Fruit fly (Drosophila melanogaster) S2 (cell line): ENCODE results near the gene chas.

Experiments used
- CG8478 ChIP-seq: fragments of >200 bp; optimal IDR thresholded peaks from 2 replicates; lab custom pipeline; 2018
- CTCF ChIP-seq, 2 experiments: fragments of >200 bp; optimal IDR thresholded peaks; 2 replicates each; lab custom pipeline; 2018

dm6 chrX:17711916-17712315 is 13.4 kb upstream of the chas start:
- no peak for TF ChIP-seq CG8478 (lab: Kevin White, UChicago)
- TF ChIP-seq CTCF (optimal IDR thresholded peaks at IDR 0.05; lab: Kevin White, UChicago), result no peak
